Fruit fly (Drosophila melanogaster) whole organism, embryonic: ENCODE data around the gene Ubc6.
A peak's percentile ranks its signal among the peaks of the same experiment; 100 is the strongest.

ENCODE experiments used
- Antp ChIP-seq: fragments of 200-800 bp; sonication (Bioruptor generic); optimal IDR thresholded peaks from 3 replicates; lab custom pipeline; 2016; ENCODE audit warnings: missing biosample characterization, missing genetic modification characterization
- CG10274 ChIP-seq: fragments of 200-800 bp; sonication (Bioruptor generic); optimal IDR thresholded peaks from 3 replicates; lab custom pipeline; 2017; ENCODE audit warnings: missing biosample characterization, mild to moderate bottlenecking, missing genetic modification characterization
- CG10543 ChIP-seq: fragments of 200-800 bp; sonication (Bioruptor generic); optimal IDR thresholded peaks from 3 replicates; lab custom pipeline; 2017; ENCODE audit warnings: missing biosample characterization, mild to moderate bottlenecking, missing genetic modification characterization, moderate library complexity
- CG11085 ChIP-seq: fragments of 200-800 bp; sonication (Bioruptor generic); IDR thresholded peaks from 2 replicates; pipeline ENCODE4 v1.3.6; 2022; ENCODE audit warnings: missing biosample characterization, missing genetic modification characterization
- CG11247 ChIP-seq: fragments of 200-800 bp; sonication (Bioruptor generic); IDR thresholded peaks from 2 replicates; pipeline ENCODE4 v1.3.6; 2022; ENCODE audit warnings: missing biosample characterization, missing genetic modification characterization
- CG11398 ChIP-seq: fragments of 200-800 bp; sonication (Bioruptor generic); optimal IDR thresholded peaks from 2 replicates; lab custom pipeline; 2016; ENCODE audit warnings: missing biosample characterization, missing genetic modification characterization
- CG12104 ChIP-seq: fragments of 200-800 bp; sonication (Bioruptor generic); optimal IDR thresholded peaks from 3 replicates; lab custom pipeline; 2016; ENCODE audit warnings: missing biosample characterization, missing genetic modification characterization
- CG12219 ChIP-seq: fragments of 200-800 bp; sonication (Bioruptor generic); optimal IDR thresholded peaks from 3 replicates; lab custom pipeline; 2018; ENCODE audit warnings: missing biosample characterization, mild to moderate bottlenecking, missing genetic modification characterization
- CG12236 ChIP-seq: fragments of 200-800 bp; sonication (Bioruptor generic); optimal IDR thresholded peaks from 2 replicates; lab custom pipeline; 2016; ENCODE audit warnings: missing biosample characterization, missing genetic modification characterization
- CG13424 ChIP-seq: fragments of 200-800 bp; sonication (Bioruptor generic); optimal IDR thresholded peaks from 2 replicates; lab custom pipeline; 2019; ENCODE audit warnings: missing biosample characterization, mild to moderate bottlenecking, missing genetic modification characterization, moderate library complexity
- CG17385 ChIP-seq: fragments of 200-800 bp; sonication (Bioruptor generic); optimal IDR thresholded peaks from 3 replicates; lab custom pipeline; 2018; ENCODE audit warnings: missing biosample characterization, mild to moderate bottlenecking, missing genetic modification characterization
- CG17568 ChIP-seq: fragments of 200-800 bp; sonication (Bioruptor generic); optimal IDR thresholded peaks from 2 replicates; lab custom pipeline; 2018; ENCODE audit warnings: missing biosample characterization, mild to moderate bottlenecking, missing genetic modification characterization, moderate library complexity
- CG17802 ChIP-seq: fragments of 200-800 bp; sonication (Bioruptor generic); optimal IDR thresholded peaks from 2 replicates; lab custom pipeline; 2018; ENCODE audit warnings: missing biosample characterization, mild to moderate bottlenecking, missing genetic modification characterization, moderate library complexity
- CG1832 ChIP-seq: fragments of 200-800 bp; sonication (Bioruptor generic); optimal IDR thresholded peaks from 2 replicates; lab custom pipeline; 2017; ENCODE audit warnings: missing biosample characterization, mild to moderate bottlenecking, missing genetic modification characterization, inconsistent platforms
- CG18599 ChIP-seq: fragments of 200-800 bp; sonication (Bioruptor generic); optimal IDR thresholded peaks from 3 replicates; lab custom pipeline; 2017; ENCODE audit warnings: missing biosample characterization, missing genetic modification characterization, mild to moderate bottlenecking, moderate library complexity, missing genetic modification reagents
- CG2120 ChIP-seq: fragments of 200-800 bp; sonication (Bioruptor generic); optimal IDR thresholded peaks from 3 replicates; lab custom pipeline; 2016; ENCODE audit warnings: missing biosample characterization, missing genetic modification characterization
- CG6683 ChIP-seq: fragments of 200-800 bp; sonication (Bioruptor generic); optimal IDR thresholded peaks from 2 replicates; lab custom pipeline; 2017; ENCODE audit warnings: missing biosample characterization, mild to moderate bottlenecking, missing genetic modification characterization, missing genetic modification reagents
- CG7357 ChIP-seq: fragments of 200-800 bp; sonication (Bioruptor generic); IDR thresholded peaks from 3 replicates; pipeline ENCODE4 v1.3.6; 2022; ENCODE audit warnings: missing biosample characterization, missing genetic modification characterization
- CG9437 ChIP-seq: fragments of 200-800 bp; sonication (Bioruptor generic); optimal IDR thresholded peaks from 2 replicates; lab custom pipeline; 2018; ENCODE audit warnings: missing biosample characterization, mild to moderate bottlenecking, missing genetic modification characterization
- CG9797 ChIP-seq: fragments of 200-800 bp; sonication (Bioruptor generic); optimal IDR thresholded peaks from 3 replicates; lab custom pipeline; 2018; ENCODE audit warnings: missing biosample characterization, mild to moderate bottlenecking, missing genetic modification characterization
- ERR ChIP-seq: fragments of 200-800 bp; sonication (Bioruptor generic); optimal IDR thresholded peaks from 2 replicates; lab custom pipeline; 2016; ENCODE audit warnings: missing biosample characterization, missing genetic modification characterization
- HHEX ChIP-seq: fragments of 200-800 bp; sonication (Bioruptor generic); optimal IDR thresholded peaks from 3 replicates; lab custom pipeline; 2017; ENCODE audit warnings: missing biosample characterization, mild to moderate bottlenecking, missing genetic modification characterization, missing genetic modification reagents
- Hey ChIP-seq: fragments of 200-800 bp; sonication (Bioruptor generic); optimal IDR thresholded peaks from 3 replicates; lab custom pipeline; 2018; ENCODE audit warnings: missing biosample characterization, mild to moderate bottlenecking, missing genetic modification characterization
- Hmr ChIP-seq: fragments of 200-800 bp; sonication (Bioruptor generic); optimal IDR thresholded peaks from 3 replicates; lab custom pipeline; 2017; ENCODE audit warnings: mild to moderate bottlenecking, missing biosample characterization, missing genetic modification reagents, missing genetic modification characterization
- Hr51 ChIP-seq, 2 experiments: fragments of 200-800 bp; sonication (Bioruptor generic); optimal IDR thresholded peaks; 2 replicates in 1 of 2; 3 replicates in 1 of 2; lab custom pipeline; 2016 to 2018; ENCODE audit warnings: missing biosample characterization in 2 of 2, missing genetic modification characterization in 2 of 2, mild to moderate bottlenecking in 1 of 2, moderate library complexity in 1 of 2
- Max ChIP-seq: fragments of 200-800 bp; sonication (Bioruptor generic); optimal IDR thresholded peaks from 2 replicates; lab custom pipeline; 2016; ENCODE audit warnings: missing biosample characterization, mild to moderate bottlenecking, missing genetic modification characterization
- Neu2 ChIP-seq: fragments of 200-800 bp; sonication (Bioruptor generic); optimal IDR thresholded peaks from 3 replicates; lab custom pipeline; 2016; ENCODE audit warnings: missing biosample characterization, missing genetic modification characterization, borderline replicate concordance
- Oaz ChIP-seq: fragments of 200-800 bp; sonication (Bioruptor generic); IDR thresholded peaks from 2 replicates; pipeline ENCODE4 v1.3.6; 2022; ENCODE audit warnings: missing biosample characterization, missing genetic modification characterization
- Rfx ChIP-seq: fragments of 200-800 bp; sonication (Bioruptor generic); IDR thresholded peaks from 2 replicates; pipeline ENCODE4 v1.3.6; 2022; ENCODE audit warnings: missing biosample characterization, missing genetic modification characterization
- Stat92E ChIP-seq, 3 experiments: fragments of >200 bp in 2 of 3; fragments of 200-800 bp in 1 of 3; sonication (Bioruptor generic) in 1 of 3; optimal IDR thresholded peaks; 2 replicates each; lab custom pipeline; 2017 to 2019; ENCODE audit warnings: missing biosample characterization in 3 of 3, missing genetic modification characterization in 3 of 3, mild to moderate bottlenecking in 1 of 3, moderate library complexity in 1 of 3
- al ChIP-seq: fragments of 200-800 bp; sonication (Bioruptor generic); IDR thresholded peaks from 2 replicates; pipeline ENCODE4 v1.3.6; 2022; ENCODE audit warnings: missing biosample characterization, missing genetic modification characterization
- ato ChIP-seq: fragments of 200-800 bp; sonication (Bioruptor generic); IDR thresholded peaks from 2 replicates; pipeline ENCODE4 v1.3.6; 2022; ENCODE audit warnings: missing biosample characterization, missing genetic modification characterization; ENCODE audit not compliant: partially characterized antibody
- cwo ChIP-seq: fragments of 200-800 bp; sonication (Bioruptor generic); optimal IDR thresholded peaks from 3 replicates; lab custom pipeline; 2017; ENCODE audit warnings: missing biosample characterization, missing genetic modification characterization, mild to moderate bottlenecking, moderate library complexity, missing genetic modification reagents
- eve ChIP-seq, 2 experiments: fragments of >200 bp; optimal IDR thresholded peaks; 2 replicates each; lab custom pipeline; 2017; ENCODE audit warnings: missing biosample characterization in 2 of 2, missing genetic modification characterization in 2 of 2
- ftz-f1 ChIP-seq: fragments of 200-800 bp; sonication (Bioruptor generic); optimal IDR thresholded peaks from 2 replicates; lab custom pipeline; 2016; ENCODE audit warnings: missing biosample characterization, missing genetic modification characterization
- ham ChIP-seq: fragments of 200-800 bp; sonication (Bioruptor generic); IDR thresholded peaks from 2 replicates; pipeline ENCODE4 v1.3.6; 2022; ENCODE audit warnings: missing biosample characterization, missing genetic modification characterization
- ken ChIP-seq: fragments of 200-800 bp; sonication (Bioruptor generic); IDR thresholded peaks from 3 replicates; pipeline ENCODE4 v1.3.6; 2022; ENCODE audit warnings: missing biosample characterization, missing genetic modification characterization
- nerfin-1 ChIP-seq: fragments of 200-800 bp; sonication (Bioruptor generic); optimal IDR thresholded peaks from 3 replicates; lab custom pipeline; 2019; ENCODE audit warnings: missing biosample characterization, mild to moderate bottlenecking, missing genetic modification characterization, moderate library complexity
- prd ChIP-seq, 3 experiments: fragments of >200 bp in 2 of 3; fragments of 200-800 bp in 1 of 3; sonication (Bioruptor generic) in 1 of 3; optimal IDR thresholded peaks in 2 of 3; IDR thresholded peaks in 1 of 3; 2 replicates in 2 of 3; 3 replicates in 1 of 3; pipeline versions ENCODE4 v1.3.6 to Lab custom; 2017 to 2022; ENCODE audit warnings: missing biosample characterization in 1 of 3, missing genetic modification characterization in 1 of 3
- pum ChIP-seq: fragments of 200-800 bp; sonication (Bioruptor generic); optimal IDR thresholded peaks from 2 replicates; lab custom pipeline; 2016; ENCODE audit warnings: missing biosample characterization, missing genetic modification characterization
- rib ChIP-seq: fragments of 200-800 bp; sonication (Bioruptor generic); IDR thresholded peaks from 2 replicates; pipeline ENCODE4 v1.3.6; 2022; ENCODE audit warnings: missing biosample characterization, missing genetic modification characterization
- run ChIP-seq: fragments of 200-800 bp; sonication (Bioruptor generic); optimal IDR thresholded peaks from 3 replicates; lab custom pipeline; 2018; ENCODE audit warnings: missing biosample characterization, mild to moderate bottlenecking, missing genetic modification characterization
- salm ChIP-seq: fragments of 200-800 bp; sonication (Bioruptor generic); optimal IDR thresholded peaks from 2 replicates; lab custom pipeline; 2018; ENCODE audit warnings: missing biosample characterization, mild to moderate bottlenecking, missing genetic modification characterization
- sc ChIP-seq, 3 experiments: fragments of >200 bp in 2 of 3; fragments of 200-800 bp in 1 of 3; sonication (Bioruptor generic) in 1 of 3; optimal IDR thresholded peaks; 2 replicates in 2 of 3; 3 replicates in 1 of 3; lab custom pipeline; 2017; ENCODE audit warnings: mild to moderate bottlenecking in 1 of 3, missing biosample characterization in 1 of 3, missing genetic modification characterization in 1 of 3, missing genetic modification reagents in 1 of 3
- sd ChIP-seq: fragments of 200-800 bp; sonication (Bioruptor generic); optimal IDR thresholded peaks from 3 replicates; lab custom pipeline; 2018; ENCODE audit warnings: missing biosample characterization, mild to moderate bottlenecking, missing genetic modification characterization, moderate library complexity
- tll ChIP-seq, 2 experiments: fragments of 200-800 bp in 1 of 2; fragments of >200 bp in 1 of 2; sonication (Bioruptor generic) in 1 of 2; optimal IDR thresholded peaks; 2 replicates each; lab custom pipeline; 2017 to 2019; ENCODE audit warnings: missing biosample characterization in 2 of 2, missing genetic modification characterization in 2 of 2, mild to moderate bottlenecking in 1 of 2, moderate library complexity in 1 of 2
- trem ChIP-seq: fragments of 200-800 bp; optimal IDR thresholded peaks from 3 replicates; lab custom pipeline; 2019; ENCODE audit warnings: missing biosample characterization, mild to moderate bottlenecking, missing genetic modification characterization, moderate library complexity
- vnd ChIP-seq: fragments of 200-800 bp; sonication (Bioruptor generic); IDR thresholded peaks from 3 replicates; pipeline ENCODE4 v1.3.6; 2022; ENCODE audit warnings: missing biosample characterization, missing genetic modification characterization; ENCODE audit not compliant: partially characterized antibody

Gene Ubc6

DNA sequence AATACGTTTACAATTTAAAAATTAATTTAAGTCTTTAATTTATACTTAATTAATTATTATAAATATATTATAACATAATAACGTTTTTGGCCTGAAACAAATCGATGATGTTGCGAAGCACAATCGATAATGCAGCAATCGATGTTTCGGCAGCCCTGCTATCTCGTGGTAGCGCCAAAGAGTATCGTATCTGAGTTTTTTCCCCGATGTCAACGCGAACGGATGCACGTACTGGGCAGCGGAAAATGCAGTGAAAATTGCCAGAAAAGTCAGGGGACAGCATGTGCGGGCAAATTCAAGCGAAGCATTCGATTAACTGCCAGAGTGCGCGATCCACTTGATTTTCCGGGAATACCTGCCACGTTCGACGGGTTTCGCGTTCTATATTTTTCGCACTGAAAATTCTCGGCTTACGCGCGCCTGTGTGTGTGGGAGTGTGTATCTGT lies 42.1 kb downstream of the Ubc6 start, which contains the start of gene Cdep (continued):
- TF ChIP-seq CG1832 (GFP tag; lab: Kevin White, UChicago) (no peak), CG10543 (GFP tag; lab: Kevin White, UChicago) (peak; percentile 56), tll (GFP tag; optimal IDR thresholded peaks at IDR 0.05; lab: Kevin White, UChicago) (peak in 1 of 2 experiments; percentile 13), trem (peak; percentile 93), CG12236 (GFP tag; lab: Kevin White, UChicago) (no peak), ERR (GFP tag; lab: Kevin White, UChicago) (no peak), CG6683 (GFP tag; lab: Kevin White, UChicago) (no peak), vnd (GFP tag; lab: Robert Waterston, UW) (peak; percentile 91), Max (peak; percentile 30), CG17802 (no peak), Hey (tag; lab: Kevin White, UChicago) (no peak), CG7357 (GFP tag; lab: Robert Waterston, UW) (no peak), CG17385 (GFP tag; lab: Kevin White, UChicago) (peak; percentile 19), CG11398 (no peak), ftz-f1 (GFP tag; lab: Kevin White, UChicago) (no peak), CG13424 (tag; lab: Kevin White, UChicago) (peak; percentile 41), Hmr (GFP tag; lab: Kevin White, UChicago) (peak; percentile 40), ato (peak; percentile 91), CG2120 (peak; percentile 31), HHEX (GFP tag; lab: Kevin White, UChicago) (peak; percentile 42), CG11085 (GFP tag; lab: Robert Waterston, UW) (no peak), CG12219 (GFP tag; lab: Kevin White, UChicago) (no peak), eve (GFP tag; optimal IDR thresholded peaks at IDR 0.05; lab: Kevin White, UChicago) (no peak), CG18599 (no peak), CG10274 (GFP tag; lab: Kevin White, UChicago) (no peak), Rfx (GFP tag; lab: Robert Waterston, UW) (peak; percentile 59; the same call in 1 of the 2 replicates), al (GFP tag; lab: Robert Waterston, UW) (no peak), CG9797 (peak; percentile 41), run (tag; lab: Kevin White, UChicago) (no peak), salm (tag; lab: Kevin White, UChicago) (no peak), rib (peak; percentile 20), sc (optimal IDR thresholded peaks at IDR 0.05; lab: Kevin White, UChicago) (no peak), sc (GFP tag; optimal IDR thresholded peaks at IDR 0.05; lab: Kevin White, UChicago) (peak; percentile 10), pum (GFP tag; lab: Kevin White, UChicago) (no peak), ken (GFP tag; lab: Robert Waterston, UW) (no peak), CG12104 (no peak), Oaz (no peak), prd (optimal IDR thresholded peaks at IDR 0.05; lab: Kevin White, UChicago) (no peak), prd (GFP tag; IDR thresholded peaks at IDR 0.05; lab: Robert Waterston, UW) (peak; percentile 55; the same call in 2 of the 3 replicates), sd (tag; lab: Kevin White, UChicago) (no peak), nerfin-1 (tag; lab: Kevin White, UChicago) (no peak), Neu2 (no peak), Hr51 (GFP tag; optimal IDR thresholded peaks at IDR 0.05; lab: Kevin White, UChicago) (peak in 1 of 2 experiments; percentile 45), ham (GFP tag; lab: Robert Waterston, UW) (no peak), CG9437 (GFP tag; lab: Kevin White, UChicago) (peak; percentile 51), Antp (no peak), CG11247 (GFP tag; lab: Robert Waterston, UW) (no peak), cwo (GFP tag; lab: Kevin White, UChicago) (no peak), CG17568 (GFP tag; lab: Kevin White, UChicago) (no peak), Stat92E (GFP tag; optimal IDR thresholded peaks at IDR 0.05; lab: Kevin White, UChicago) (peak in 1 of 3 experiments; percentile 89)
